Fruit fly (Drosophila melanogaster) whole organism, prepupa: ENCODE data around the gene CG42592.

Experiments used
- CG10669 ChIP-seq: fragments of 200-800 bp; sonication (Bioruptor generic); optimal IDR thresholded peaks from 3 replicates; lab custom pipeline; 2018; ENCODE audit warnings: missing biosample characterization, mild to moderate bottlenecking, missing genetic modification characterization, moderate library complexity
- CG11294 ChIP-seq: fragments of 200-800 bp; sonication (Bioruptor generic); IDR thresholded peaks from 2 replicates; pipeline ENCODE4 v1.3.6; 2022; ENCODE audit warnings: missing biosample characterization, missing genetic modification characterization
- CG11762 ChIP-seq: fragments of 200-800 bp; sonication (Bioruptor generic); optimal IDR thresholded peaks from 3 replicates; lab custom pipeline; 2016; ENCODE audit warnings: missing biosample characterization, missing genetic modification characterization; ENCODE audit not compliant: insufficient read depth
- CG11902 ChIP-seq: fragments of 200-800 bp; sonication (Bioruptor generic); optimal IDR thresholded peaks from 3 replicates; lab custom pipeline; 2016; ENCODE audit warnings: missing biosample characterization, missing genetic modification characterization
- CG15336 ChIP-seq: fragments of 200-800 bp; sonication (Bioruptor generic); IDR thresholded peaks from 2 replicates; pipeline ENCODE4 v1.3.6; 2022; ENCODE audit warnings: missing biosample characterization, missing genetic modification characterization
- CG1621 ChIP-seq: fragments of 200-800 bp; sonication (Bioruptor generic); optimal IDR thresholded peaks from 3 replicates; lab custom pipeline; 2018; ENCODE audit warnings: missing biosample characterization, mild to moderate bottlenecking, missing genetic modification characterization
- CG3032 ChIP-seq: fragments of 200-800 bp; optimal IDR thresholded peaks from 2 replicates; lab custom pipeline; 2019; ENCODE audit warnings: missing biosample characterization, mild to moderate bottlenecking, missing genetic modification characterization, moderate library complexity
- CG31627 ChIP-seq: fragments of 200-800 bp; sonication (Bioruptor generic); optimal IDR thresholded peaks from 3 replicates; lab custom pipeline; 2016; ENCODE audit warnings: missing biosample characterization, missing genetic modification characterization
- CG6276 ChIP-seq: fragments of 200-800 bp; sonication (Bioruptor generic); optimal IDR thresholded peaks from 2 replicates; lab custom pipeline; 2017; ENCODE audit warnings: missing biosample characterization, mild to moderate bottlenecking, missing genetic modification characterization
- CG6792 ChIP-seq: fragments of 200-800 bp; sonication (Bioruptor generic); optimal IDR thresholded peaks from 3 replicates; lab custom pipeline; 2016; ENCODE audit warnings: missing biosample characterization, missing genetic modification characterization
- CG6854 ChIP-seq: fragments of 200-800 bp; sonication (Bioruptor generic); optimal IDR thresholded peaks from 2 replicates; lab custom pipeline; 2017; ENCODE audit warnings: missing biosample characterization, mild to moderate bottlenecking, missing genetic modification characterization
- CG8319 ChIP-seq: fragments of 200-800 bp; sonication (Bioruptor generic); optimal IDR thresholded peaks from 3 replicates; lab custom pipeline; 2016; ENCODE audit warnings: missing biosample characterization, missing genetic modification characterization
- CG9139 ChIP-seq: fragments of 200-800 bp; sonication (Bioruptor generic); optimal IDR thresholded peaks from 3 replicates; lab custom pipeline; 2017; ENCODE audit warnings: missing biosample characterization, mild to moderate bottlenecking, missing genetic modification characterization
- Eip75B ChIP-seq: fragments of 200-800 bp; sonication (Bioruptor generic); optimal IDR thresholded peaks from 3 replicates; lab custom pipeline; 2016; ENCODE audit warnings: missing biosample characterization, missing genetic modification characterization
- Eip78C ChIP-seq: fragments of 200-800 bp; sonication (Bioruptor generic); peaks from one replicate; lab custom pipeline; 2016; ENCODE audit warnings: missing biosample characterization, missing genetic modification characterization
- Eip93F ChIP-seq: fragments of 200-800 bp; sonication (Bioruptor generic); optimal IDR thresholded peaks from 2 replicates; lab custom pipeline; 2016; ENCODE audit warnings: missing biosample characterization, mild to moderate bottlenecking, missing genetic modification characterization
- Ets21C ChIP-seq: fragments of 200-800 bp; sonication (Bioruptor generic); optimal IDR thresholded peaks from 3 replicates; lab custom pipeline; 2016; ENCODE audit warnings: missing biosample characterization, missing genetic modification characterization
- Gug ChIP-seq: fragments of 200-800 bp; sonication (Bioruptor generic); IDR thresholded peaks from 2 replicates; pipeline ENCODE4 v1.3.6; 2022; ENCODE audit warnings: missing biosample characterization, missing genetic modification characterization
- Hr38 ChIP-seq: sonication (Bioruptor generic); optimal IDR thresholded peaks from 2 replicates; lab custom pipeline; 2016; ENCODE audit warnings: missing biosample characterization, missing genetic modification characterization
- Hr39 ChIP-seq: fragments of 200-800 bp; sonication (Bioruptor generic); optimal IDR thresholded peaks from 2 replicates; lab custom pipeline; 2016; ENCODE audit warnings: missing biosample characterization, missing genetic modification characterization
- Hr4 ChIP-seq: fragments of 200-800 bp; sonication (Bioruptor generic); optimal IDR thresholded peaks from 3 replicates; lab custom pipeline; 2016; ENCODE audit warnings: missing biosample characterization, missing genetic modification characterization
- Smox ChIP-seq: fragments of 200-800 bp; sonication (Bioruptor generic); optimal IDR thresholded peaks from 3 replicates; lab custom pipeline; 2016; ENCODE audit warnings: missing biosample characterization, missing genetic modification characterization
- Sox102F ChIP-seq: fragments of 200-800 bp; sonication (Bioruptor generic); optimal IDR thresholded peaks from 2 replicates; lab custom pipeline; 2016; ENCODE audit warnings: missing biosample characterization, mild to moderate bottlenecking, missing genetic modification characterization
- Sox14 ChIP-seq: fragments of 200-800 bp; sonication (Bioruptor generic); optimal IDR thresholded peaks from 3 replicates; lab custom pipeline; 2016; ENCODE audit warnings: missing biosample characterization, missing genetic modification characterization
- Sox15 ChIP-seq: fragments of 200-800 bp; sonication (Bioruptor generic); optimal IDR thresholded peaks from 3 replicates; lab custom pipeline; 2016; ENCODE audit warnings: missing biosample characterization, missing genetic modification characterization
- achi ChIP-seq: fragments of 200-800 bp; sonication (Bioruptor generic); optimal IDR thresholded peaks from 3 replicates; lab custom pipeline; 2016; ENCODE audit warnings: missing biosample characterization, missing genetic modification characterization
- cyc ChIP-seq: fragments of 200-800 bp; sonication (Bioruptor generic); optimal IDR thresholded peaks from 3 replicates; lab custom pipeline; 2016; ENCODE audit warnings: missing biosample characterization, missing genetic modification characterization
- dac ChIP-seq: fragments of 200-800 bp; sonication (Bioruptor generic); optimal IDR thresholded peaks from 2 replicates; lab custom pipeline; 2017; ENCODE audit warnings: missing biosample characterization, mild to moderate bottlenecking, missing genetic modification characterization
- dsx ChIP-seq: fragments of 200-800 bp; optimal IDR thresholded peaks from 3 replicates; lab custom pipeline; 2019; ENCODE audit warnings: missing biosample characterization, mild to moderate bottlenecking, missing genetic modification characterization, moderate library complexity; ENCODE audit not compliant: poor library complexity, severe bottlenecking
- eg ChIP-seq: fragments of 200-800 bp; sonication (Bioruptor generic); IDR thresholded peaks from 3 replicates; pipeline ENCODE4 v1.3.6; 2022; ENCODE audit warnings: missing biosample characterization, missing genetic modification characterization
- esn ChIP-seq: fragments of 200-800 bp; sonication (Bioruptor generic); optimal IDR thresholded peaks from 2 replicates; lab custom pipeline; 2016; ENCODE audit warnings: missing biosample characterization, mild to moderate bottlenecking, missing genetic modification characterization, moderate library complexity
- fd59A ChIP-seq: fragments of 200-800 bp; sonication (Bioruptor generic); optimal IDR thresholded peaks from 2 replicates; lab custom pipeline; 2017; ENCODE audit warnings: missing biosample characterization, mild to moderate bottlenecking, missing genetic modification characterization, missing genetic modification reagents
- fd85E ChIP-seq: fragments of 200-800 bp; sonication (Bioruptor generic); optimal IDR thresholded peaks from 3 replicates; lab custom pipeline; 2016; ENCODE audit warnings: missing biosample characterization, missing genetic modification characterization
- fkh ChIP-seq: fragments of 200-800 bp; sonication (Bioruptor generic); optimal IDR thresholded peaks from 3 replicates; lab custom pipeline; 2017; ENCODE audit warnings: missing biosample characterization, mild to moderate bottlenecking, missing genetic modification characterization, moderate library complexity
- lz ChIP-seq: fragments of 200-800 bp; sonication (Bioruptor generic); optimal IDR thresholded peaks from 3 replicates; lab custom pipeline; 2016; ENCODE audit warnings: missing biosample characterization, missing genetic modification characterization
- pdm3 ChIP-seq: fragments of 200-800 bp; sonication (Bioruptor generic); optimal IDR thresholded peaks from 3 replicates; lab custom pipeline; 2016; ENCODE audit warnings: missing biosample characterization, missing genetic modification characterization
- salr ChIP-seq, 2 experiments: fragments of 200-800 bp; sonication (Bioruptor generic); optimal IDR thresholded peaks; 3 replicates each; lab custom pipeline; 2016 to 2018; ENCODE audit warnings: missing biosample characterization in 2 of 2, missing genetic modification characterization in 2 of 2, mild to moderate bottlenecking in 1 of 2
- vri ChIP-seq: fragments of 200-800 bp; sonication (Bioruptor generic); optimal IDR thresholded peaks from 3 replicates; lab custom pipeline; 2016; ENCODE audit warnings: missing biosample characterization, mild to moderate bottlenecking, missing genetic modification characterization

The CG42592 gene

dm6 chr3R:29861432-29862249 lies 25.6 kb upstream of the CG42592 start, which contains the start of the genes CG15514 and RpS8 (continued):
- TF ChIP-seq fd59A (GFP tag; lab: Kevin White, UChicago) (no peak), dac (GFP tag; lab: Kevin White, UChicago) (no peak), CG8319 (GFP tag; lab: Kevin White, UChicago) (no peak), fkh (GFP tag; lab: Kevin White, UChicago) (peak; percentile 35), CG9139 (GFP tag; lab: Kevin White, UChicago) (no peak), fd85E (GFP tag; lab: Kevin White, UChicago) (no peak), CG6854 (GFP tag; lab: Kevin White, UChicago) (peak; percentile 49), CG11294 (GFP tag; lab: Robert Waterston, UW) (no peak), CG11762 (GFP tag; lab: Kevin White, UChicago) (peak; percentile 45), lz (GFP tag; lab: Kevin White, UChicago) (peak; percentile 38), vri (GFP tag; lab: Kevin White, UChicago) (no peak), pdm3 (GFP tag; lab: Kevin White, UChicago) (no peak), Smox (GFP tag; lab: Kevin White, UChicago) (no peak), Hr39 (GFP tag; lab: Kevin White, UChicago) (peak; percentile 14), CG6792 (GFP tag; lab: Kevin White, UChicago) (peak; percentile 43), dsx (GFP tag; lab: Kevin White, UChicago) (no peak), Ets21C (GFP tag; lab: Kevin White, UChicago) (no peak), Hr38 (GFP tag; lab: Kevin White, UChicago) (no peak), esn (peak; percentile 50), CG10669 (GFP tag; lab: Kevin White, UChicago) (no peak), Eip78C (GFP tag; lab: Kevin White, UChicago) (peak; percentile 79), achi (GFP tag; lab: Kevin White, UChicago) (peak; percentile 100), CG1621 (tag; lab: Kevin White, UChicago) (peak; percentile 3), Gug (peak; percentile 59), CG11902 (GFP tag; lab: Kevin White, UChicago) (no peak), Sox14 (GFP tag; lab: Kevin White, UChicago) (peak; percentile 10), CG6276 (GFP tag; lab: Kevin White, UChicago) (no peak), Hr4 (GFP tag; lab: Kevin White, UChicago) (no peak), CG31627 (GFP tag; lab: Kevin White, UChicago) (peak; percentile 28), Eip75B (GFP tag; lab: Kevin White, UChicago) (no peak), Sox102F (GFP tag; lab: Kevin White, UChicago) (no peak)

- TF ChIP-seq esn: peak; percentile 43
- peak; percentile 90 for TF ChIP-seq fkh (GFP tag; lab: Kevin White, UChicago)
- TF ChIP-seq Eip93F (GFP tag; lab: Kevin White, UChicago): no peak
- TF ChIP-seq cyc: peak; percentile 54
- no peak for TF ChIP-seq Hr38 (GFP tag; lab: Kevin White, UChicago)
- 0 out of 2 replicates have a peak, but pooled peaks have one; percentile 9 for TF ChIP-seq Gug
- TF ChIP-seq salr (GFP tag; optimal IDR thresholded peaks at IDR 0.05; lab: Kevin White, UChicago): peak in 1 of 2 experiments; percentile 21
- peak; percentile 12 for TF ChIP-seq Sox15 (GFP tag; lab: Kevin White, UChicago)
- peak; percentile 36 for TF ChIP-seq Sox14 (GFP tag; lab: Kevin White, UChicago)
- no peak for TF ChIP-seq pdm3 (GFP tag; lab: Kevin White, UChicago)
- TF ChIP-seq lz (GFP tag; lab: Kevin White, UChicago): peak; percentile 38
- peak; percentile 33 for TF ChIP-seq CG3032 (tag; lab: Kevin White, UChicago)
- peak; percentile 30 for TF ChIP-seq CG6792 (GFP tag; lab: Kevin White, UChicago)
- peak; percentile 77 for TF ChIP-seq eg
- TF ChIP-seq CG31627 (GFP tag; lab: Kevin White, UChicago): peak; percentile 35
- TF ChIP-seq CG15336 (GFP tag; lab: Robert Waterston, UW): 0 out of 2 replicates have a peak, but pooled peaks have one; percentile 36
Measured at dm6 chr3R:29859763-29860162, 23.7 kb upstream of the CG42592 start.
